Worm (Caenorhabditis elegans) whole organism, mixed stage, embryonic: ENCODE results near the gene W10D9.1.

Experiments used
- M03D4.4 ChIP-seq: sonication (generic microtip); optimal IDR thresholded peaks from 2 replicates; lab custom pipeline; 2017; ENCODE audit warnings: mild to moderate bottlenecking, missing genetic modification characterization, missing compliant biosample characterization
- cnd-1 ChIP-seq: fragments of 200-800 bp; sonication (Bioruptor generic); optimal IDR thresholded peaks from 2 replicates; lab custom pipeline; 2018; ENCODE audit warnings: mild to moderate bottlenecking, missing genetic modification characterization, missing compliant biosample characterization
- elt-3 ChIP-seq: fragments of 150-350 bp; optimal IDR thresholded peaks from 2 replicates; lab custom pipeline; 2014; ENCODE audit warnings: missing biosample characterization, missing genetic modification characterization
- flh-1 ChIP-seq: fragments of 200-800 bp; sonication (Bioruptor generic); optimal IDR thresholded peaks from 2 replicates; lab custom pipeline; 2018; ENCODE audit warnings: mild to moderate bottlenecking, missing genetic modification characterization, moderate library complexity, missing compliant biosample characterization
- hlh-1 ChIP-seq: fragments of 150-350 bp; optimal IDR thresholded peaks from 2 replicates; lab custom pipeline; 2014; ENCODE audit warnings: missing biosample characterization, missing genetic modification reagents, missing genetic modification characterization
- lin-13 ChIP-seq: fragments of 150-350 bp; optimal IDR thresholded peaks from 2 replicates; lab custom pipeline; 2014; ENCODE audit warnings: missing biosample characterization, missing genetic modification characterization
- lin-32 ChIP-seq: fragments of 200-800 bp; sonication (Bioruptor generic); optimal IDR thresholded peaks from 2 replicates; lab custom pipeline; 2018; ENCODE audit warnings: mild to moderate bottlenecking, missing genetic modification characterization, missing compliant biosample characterization
- mab-5 ChIP-seq: fragments of 150-350 bp; optimal IDR thresholded peaks from 2 replicates; lab custom pipeline; 2014; ENCODE audit warnings: missing biosample characterization, missing genetic modification characterization
- nhr-12 ChIP-seq: fragments of 150-350 bp; optimal IDR thresholded peaks from 2 replicates; lab custom pipeline; 2014; ENCODE audit warnings: missing biosample characterization, missing genetic modification characterization
- nhr-2 ChIP-seq: fragments of 150-350 bp; optimal IDR thresholded peaks from 2 replicates; lab custom pipeline; 2014; ENCODE audit warnings: missing biosample characterization, missing genetic modification characterization
- nhr-237 ChIP-seq: fragments of 150-350 bp; optimal IDR thresholded peaks from 2 replicates; lab custom pipeline; 2014; ENCODE audit warnings: missing biosample characterization, missing genetic modification characterization
- nhr-28 ChIP-seq: fragments of 150-350 bp; optimal IDR thresholded peaks from 2 replicates; lab custom pipeline; 2014; ENCODE audit warnings: missing biosample characterization, missing genetic modification characterization
- nhr-76 ChIP-seq: sonication (generic microtip); optimal IDR thresholded peaks from 2 replicates; lab custom pipeline; 2017; ENCODE audit warnings: missing biosample characterization, missing genetic modification characterization
- sem-2 ChIP-seq: fragments of 200-800 bp; sonication (Bioruptor generic); optimal IDR thresholded peaks from 2 replicates; lab custom pipeline; 2018; ENCODE audit warnings: mild to moderate bottlenecking, missing genetic modification characterization, missing compliant biosample characterization
- sptf-1 ChIP-seq: sonication (generic microtip); optimal IDR thresholded peaks from 2 replicates; lab custom pipeline; 2017; ENCODE audit warnings: mild to moderate bottlenecking, missing genetic modification characterization, moderate library complexity, missing compliant biosample characterization
- tbx-8 ChIP-seq: fragments of 200-800 bp; sonication (Bioruptor generic); optimal IDR thresholded peaks from 2 replicates; lab custom pipeline; 2018; ENCODE audit warnings: mild to moderate bottlenecking, missing genetic modification characterization, moderate library complexity, missing compliant biosample characterization
- unc-62 ChIP-seq: fragments of 150-350 bp; optimal IDR thresholded peaks from 2 replicates; lab custom pipeline; 2014; ENCODE audit warnings: missing biosample characterization, missing genetic modification reagents, missing genetic modification characterization
- zip-8 ChIP-seq: fragments of 150-350 bp; optimal IDR thresholded peaks from 2 replicates; lab custom pipeline; 2014; ENCODE audit warnings: missing biosample characterization, missing genetic modification characterization
- ztf-11 ChIP-seq: fragments of 150-350 bp; optimal IDR thresholded peaks from 2 replicates; lab custom pipeline; 2014; ENCODE audit warnings: missing biosample characterization, missing genetic modification characterization

Gene W10D9.1

ce11 chrII:502638-503037 lies 47.9 kb downstream of the W10D9.1 start:
- TF ChIP-seq ztf-11 (tag; lab: Kevin White, UChicago) (no peak), mab-5 (tag; lab: Kevin White, UChicago) (no peak), hlh-1 (no peak), flh-1 (GFP tag; lab: Kevin White, UChicago) (no peak), nhr-237 (tag; lab: Kevin White, UChicago) (no peak), sptf-1 (tag; lab: Kevin White, UChicago) (no peak), nhr-28 (tag; lab: Kevin White, UChicago) (no peak), nhr-12 (tag; lab: Kevin White, UChicago) (no peak), cnd-1 (no peak), sem-2 (no peak), zip-8 (tag; lab: Kevin White, UChicago) (no peak), unc-62 (GFP tag; lab: Kevin White, UChicago) (no peak), tbx-8 (GFP tag; lab: Kevin White, UChicago) (no peak), elt-3 (tag; lab: Kevin White, UChicago) (no peak), nhr-2 (tag; lab: Kevin White, UChicago) (no peak), lin-13 (tag; lab: Kevin White, UChicago) (no peak), lin-32 (no peak), nhr-76 (tag; lab: Kevin White, UChicago) (no peak), M03D4.4 (tag; lab: Kevin White, UChicago) (no peak)
- TF ChIP-seq, all 35 proteins: peak for 0
